Worm (Caenorhabditis elegans) whole organism, L4 larva: ENCODE measurements around the gene srx-85.

Experiments
- D1046.2 ChIP-seq: fragments of 200-800 bp; sonication (Bioruptor generic); IDR thresholded peaks from 2 replicates; pipeline ENCODE4 v1.3.6; 2022; ENCODE audit warnings: missing genetic modification characterization, missing compliant biosample characterization
- F44E2.7 ChIP-seq: fragments of 200-800 bp; sonication (Bioruptor generic); IDR thresholded peaks from 2 replicates; pipeline ENCODE4 v2.1.2; 2022; ENCODE audit warnings: missing genetic modification characterization, missing compliant biosample characterization
- R02D3.7 ChIP-seq: fragments of 150-350 bp; sonication (generic microtip); optimal IDR thresholded peaks from 3 replicates; lab custom pipeline; 2014; ENCODE audit warnings: missing biosample characterization, missing genetic modification characterization
- T20F7.1 ChIP-seq: fragments of 200-800 bp; sonication (Bioruptor generic); optimal IDR thresholded peaks from 2 replicates; lab custom pipeline; 2018; ENCODE audit warnings: mild to moderate bottlenecking, missing genetic modification characterization, missing compliant biosample characterization
- Y105C5A.15 ChIP-seq: fragments of 200-800 bp; sonication (Bioruptor generic); IDR thresholded peaks from 2 replicates; pipeline ENCODE4 v1.3.6; 2022; ENCODE audit warnings: missing genetic modification characterization, missing compliant biosample characterization
- Y5F2A.4 ChIP-seq: fragments of 200-800 bp; sonication (Bioruptor generic); optimal IDR thresholded peaks from 2 replicates; lab custom pipeline; 2018; ENCODE audit warnings: mild to moderate bottlenecking, missing genetic modification characterization, missing compliant biosample characterization
- Y75B8A.6 ChIP-seq: fragments of 200-800 bp; sonication (Bioruptor generic); IDR thresholded peaks from 2 replicates; pipeline ENCODE4 v1.3.6; 2022; ENCODE audit warnings: missing genetic modification reagents, missing genetic modification characterization, missing compliant biosample characterization
- ZK337.2 ChIP-seq: fragments of 200-800 bp; sonication (Bioruptor generic); IDR thresholded peaks from 2 replicates; pipeline ENCODE4 v1.3.6; 2022; ENCODE audit warnings: missing genetic modification reagents, missing genetic modification characterization, missing compliant biosample characterization
- ZK546.5 ChIP-seq, 2 experiments: sonication (generic microtip); optimal IDR thresholded peaks; 2 replicates each; lab custom pipeline; 2017; ENCODE audit warnings: missing biosample characterization in 2 of 2, missing genetic modification characterization in 2 of 2
- aly-2 ChIP-seq: sonication (generic microtip); optimal IDR thresholded peaks from 2 replicates; lab custom pipeline; 2018; ENCODE audit warnings: missing biosample characterization, missing genetic modification characterization
- ama-1 ChIP-seq: fragments of 150-350 bp; optimal IDR thresholded peaks from 2 replicates; lab custom pipeline; 2014; ENCODE audit warnings: inconsistent platforms, mixed read lengths
- ceh-20 ChIP-seq: fragments of 200-800 bp; sonication (Bioruptor generic); IDR thresholded peaks from 2 replicates; pipeline ENCODE4 v1.3.6; 2022; ENCODE audit warnings: missing genetic modification reagents, missing genetic modification characterization, missing compliant biosample characterization
- ceh-32 ChIP-seq: sonication (generic microtip); optimal IDR thresholded peaks from 2 replicates; lab custom pipeline; 2016; ENCODE audit warnings: mild to moderate bottlenecking, missing genetic modification characterization, missing compliant biosample characterization; ENCODE audit not compliant: poor library complexity
- ces-1 ChIP-seq: fragments of 150-350 bp; sonication (generic microtip); optimal IDR thresholded peaks from 4 replicates; lab custom pipeline; 2014; ENCODE audit warnings: missing biosample characterization, missing genetic modification reagents, missing genetic modification characterization
- daf-12 ChIP-seq: fragments of 150-350 bp; optimal IDR thresholded peaks from 2 replicates; lab custom pipeline; 2014; ENCODE audit warnings: missing biosample characterization, missing genetic modification reagents, missing genetic modification characterization
- daf-19 ChIP-seq: fragments of 200-800 bp; sonication (Bioruptor generic); conservative IDR thresholded peaks from 2 replicates; pipeline ENCODE4 v1.3.6; 2022; ENCODE audit warnings: missing genetic modification characterization, missing compliant biosample characterization
- egl-27 ChIP-seq: sonication (generic microtip); optimal IDR thresholded peaks from 3 replicates; lab custom pipeline; 2017; ENCODE audit warnings: missing biosample characterization, missing genetic modification reagents, missing genetic modification characterization
- egl-43 ChIP-seq: fragments of 200-800 bp; sonication (Bioruptor generic); IDR thresholded peaks from 2 replicates; pipeline ENCODE4 v1.3.6; 2022; ENCODE audit warnings: missing genetic modification reagents, missing genetic modification characterization, missing compliant biosample characterization
- fkh-10 ChIP-seq: fragments of 150-350 bp; optimal IDR thresholded peaks from 2 replicates; lab custom pipeline; 2014; ENCODE audit warnings: missing biosample characterization, missing genetic modification reagents, missing genetic modification characterization
- fos-1 ChIP-seq: fragments of 150-350 bp; optimal IDR thresholded peaks from 2 replicates; lab custom pipeline; 2014; ENCODE audit warnings: missing biosample characterization, missing genetic modification characterization
- hmg-1.1 ChIP-seq: fragments of 200-800 bp; sonication (Bioruptor generic); IDR thresholded peaks from 2 replicates; pipeline ENCODE4 v1.3.6; 2022; ENCODE audit warnings: missing genetic modification reagents, missing genetic modification characterization, missing compliant biosample characterization
- lim-7 ChIP-seq: fragments of 200-800 bp; sonication (Bioruptor generic); IDR thresholded peaks from 2 replicates; pipeline ENCODE4 v1.3.6; 2022; ENCODE audit warnings: missing genetic modification characterization, missing compliant biosample characterization
- madf-9 ChIP-seq: fragments of 200-800 bp; sonication (Bioruptor generic); conservative IDR thresholded peaks from 2 replicates; pipeline ENCODE4 v1.3.6; 2022; ENCODE audit warnings: missing genetic modification reagents, missing genetic modification characterization, missing compliant biosample characterization
- mdl-1 ChIP-seq, 2 experiments: fragments of 150-350 bp in 1 of 2; sonication (generic microtip) in 1 of 2; optimal IDR thresholded peaks; 2 replicates each; lab custom pipeline; 2014 to 2017; ENCODE audit warnings: missing biosample characterization in 2 of 2, missing genetic modification characterization in 2 of 2
- mep-1 ChIP-seq: fragments of 150-350 bp; sonication (generic microtip); optimal IDR thresholded peaks from 3 replicates; lab custom pipeline; 2014; ENCODE audit warnings: missing biosample characterization, missing genetic modification characterization
- mxl-3 ChIP-seq: fragments of 200-800 bp; sonication (Bioruptor generic); optimal IDR thresholded peaks from 2 replicates; lab custom pipeline; 2018; ENCODE audit warnings: mild to moderate bottlenecking, missing genetic modification characterization, missing compliant biosample characterization
- nhr-237 ChIP-seq: sonication (generic microtip); optimal IDR thresholded peaks from 2 replicates; lab custom pipeline; 2017; ENCODE audit warnings: missing biosample characterization, missing genetic modification characterization
- nhr-28 ChIP-seq: fragments of 150-350 bp; optimal IDR thresholded peaks from 2 replicates; lab custom pipeline; 2014; ENCODE audit warnings: missing biosample characterization, missing genetic modification characterization
- nhr-41 ChIP-seq: fragments of 200-800 bp; sonication (Bioruptor generic); IDR thresholded peaks from 2 replicates; pipeline ENCODE4 v1.3.6; 2022; ENCODE audit warnings: missing genetic modification reagents, missing genetic modification characterization, missing compliant biosample characterization
- nhr-48 ChIP-seq: sonication (generic microtip); optimal IDR thresholded peaks from 2 replicates; lab custom pipeline; 2016; ENCODE audit warnings: mild to moderate bottlenecking, missing genetic modification characterization, missing compliant biosample characterization
- nhr-6 ChIP-seq: fragments of 150-350 bp; optimal IDR thresholded peaks from 2 replicates; lab custom pipeline; 2014; ENCODE audit warnings: missing biosample characterization, missing genetic modification characterization
- nhr-77 ChIP-seq: fragments of 150-350 bp; optimal IDR thresholded peaks from 2 replicates; lab custom pipeline; 2014; ENCODE audit warnings: missing biosample characterization, missing genetic modification characterization
- pha-4 ChIP-seq, 2 experiments: fragments of 150-350 bp in 1 of 2; fragments of 200-800 bp in 1 of 2; sonication (Bioruptor generic) in 1 of 2; IDR thresholded peaks in 1 of 2; optimal IDR thresholded peaks in 1 of 2; 2 replicates each; pipeline versions ENCODE4 v1.3.6 to Lab custom; 2014 to 2022; ENCODE audit warnings: missing genetic modification characterization in 2 of 2, missing genetic modification reagents in 2 of 2, missing biosample characterization in 1 of 2, missing compliant biosample characterization in 1 of 2
- rbr-2 ChIP-seq: sonication (generic microtip); optimal IDR thresholded peaks from 2 replicates; lab custom pipeline; 2016; ENCODE audit warnings: missing genotype, missing genetic modification characterization, missing compliant biosample characterization
- saeg-2 ChIP-seq: fragments of 200-800 bp; sonication (Bioruptor generic); IDR thresholded peaks from 2 replicates; pipeline ENCODE4 v1.3.6; 2022; ENCODE audit warnings: missing genetic modification reagents, missing genetic modification characterization, missing compliant biosample characterization
- set-16 ChIP-seq: fragments of 200-800 bp; sonication (Bioruptor generic); IDR thresholded peaks from 2 replicates; pipeline ENCODE4 v1.3.6; 2022; ENCODE audit warnings: missing genetic modification reagents, missing genetic modification characterization, missing compliant biosample characterization
- unc-62 ChIP-seq, 3 experiments: fragments of 150-350 bp in 1 of 3; sonication (generic microtip); optimal IDR thresholded peaks in 2 of 3; peaks in 1 of 3; 1 replicate in 1 of 3; 2 replicates in 2 of 3; lab custom pipeline; 2014 to 2017; ENCODE audit warnings: missing biosample characterization in 3 of 3, missing genetic modification characterization in 3 of 3, missing genetic modification reagents in 3 of 3, missing genotype in 1 of 3
- vab-7 ChIP-seq: fragments of 200-800 bp; sonication (Bioruptor generic); IDR thresholded peaks from 2 replicates; pipeline ENCODE4 v1.3.6; 2022; ENCODE audit warnings: missing genetic modification reagents, missing genetic modification characterization, missing compliant biosample characterization
- zip-2 ChIP-seq: fragments of 150-350 bp; optimal IDR thresholded peaks from 2 replicates; lab custom pipeline; 2014; ENCODE audit warnings: missing biosample characterization, missing genetic modification characterization

srx-85 gene

ce11 chrV:11521448-11521847, 31.0 kb upstream of the srx-85 start, which contains the start of gene pafo-1 (continued):
- no peak for TF ChIP-seq R02D3.7
- no peak for TF ChIP-seq aly-2 (tag; lab: Kevin White, UChicago)
- no peak for TF ChIP-seq nhr-41 (GFP tag; lab: Robert Waterston, UW)
- no peak for TF ChIP-seq ama-1

- TF ChIP-seq T20F7.1 (GFP tag; lab: Kevin White, UChicago) (no peak), ceh-20 (GFP tag; lab: Robert Waterston, UW) (no peak), nhr-77 (tag; lab: Kevin White, UChicago) (no peak), daf-12 (no peak), egl-27 (tag; lab: Kevin White, UChicago) (no peak), nhr-28 (tag; lab: Kevin White, UChicago) (no peak), lim-7 (GFP tag; lab: Robert Waterston, UW) (no peak), egl-43 (GFP tag; lab: Robert Waterston, UW) (0 out of 2 replicates have a peak, but pooled peaks have one; percentile 39), ZK337.2 (GFP tag; lab: Robert Waterston, UW) (no peak), hmg-1.1 (GFP tag; lab: Robert Waterston, UW) (0 out of 2 replicates have a peak, but pooled peaks have one; percentile 32), R02D3.7 (no peak), nhr-237 (tag; lab: Kevin White, UChicago) (no peak), nhr-6 (tag; lab: Kevin White, UChicago) (no peak), D1046.2 (GFP tag; lab: Robert Waterston, UW) (0 out of 2 replicates have a peak, but pooled peaks have one; percentile 32), madf-9 (GFP tag; lab: Robert Waterston, UW) (no peak), Y105C5A.15 (GFP tag; lab: Robert Waterston, UW) (no peak), ces-1 (no peak), vab-7 (GFP tag; lab: Robert Waterston, UW) (no peak), Y75B8A.6 (GFP tag; lab: Robert Waterston, UW) (no peak), mxl-3 (GFP tag; lab: Kevin White, UChicago) (peak; percentile 42), set-16 (GFP tag; lab: Robert Waterston, UW) (peak; percentile 38), Y5F2A.4 (GFP tag; lab: Kevin White, UChicago) (no peak)
Measured at ce11 chrV:11525338-11525737, 27.1 kb upstream of the srx-85 start.

ce11 chrV:11526927-11527491, 25.5 kb upstream of the srx-85 start:
- TF ChIP-seq unc-62 (GFP tag; optimal IDR thresholded peaks at IDR 0.05 in 1 of 2; lab: Kevin White, UChicago) (peak in 1 of 2 experiments; percentile 91), unc-62 (tag; optimal IDR thresholded peaks at IDR 0.05; lab: Kevin White, UChicago) (no peak), nhr-48 (tag; lab: Kevin White, UChicago) (no peak)

ce11 chrV:11527531-11527930, 24.9 kb upstream of the srx-85 start, which contains the start of gene ccch-1:
TSS of gene ccch-1 (plus strand) at chrV:11527831.
- TF ChIP-seq ceh-32 (tag; lab: Kevin White, UChicago), result no peak
- no peak for TF ChIP-seq ama-1
- no peak for TF ChIP-seq nhr-77 (tag; lab: Kevin White, UChicago)
- no peak for TF ChIP-seq F44E2.7 (GFP tag; lab: Robert Waterston, UW)
- TF ChIP-seq fos-1 (tag; lab: Kevin White, UChicago), result no peak
- TF ChIP-seq zip-2 (tag; lab: Kevin White, UChicago), result no peak
- no peak for TF ChIP-seq pha-4 (GFP tag; IDR thresholded peaks at IDR 0.05; lab: Robert Waterston, UW)
- TF ChIP-seq pha-4 (tag; optimal IDR thresholded peaks at IDR 0.05; lab: Kevin White, UChicago), result no peak
- no peak for TF ChIP-seq nhr-28 (tag; lab: Kevin White, UChicago)
- TF ChIP-seq mdl-1 (tag; optimal IDR thresholded peaks at IDR 0.05; lab: Kevin White, UChicago), result no peak
- TF ChIP-seq aly-2 (tag; lab: Kevin White, UChicago), result no peak
- no peak for TF ChIP-seq mep-1 (tag; lab: Kevin White, UChicago)
- TF ChIP-seq fkh-10 (GFP tag; lab: Kevin White, UChicago), result no peak
- TF ChIP-seq saeg-2 (GFP tag; lab: Robert Waterston, UW), result no peak
- no peak for TF ChIP-seq rbr-2 (tag; lab: Kevin White, UChicago)
- no peak for TF ChIP-seq daf-19 (GFP tag; lab: Robert Waterston, UW)
- TF ChIP-seq Y105C5A.15 (GFP tag; lab: Robert Waterston, UW), result no peak
- no peak for TF ChIP-seq ZK546.5 (tag; optimal IDR thresholded peaks at IDR 0.05; lab: Kevin White, UChicago)
